Worm (Caenorhabditis elegans): Measurements from ENCODE around the gene C06G3.3.

- TF ChIP-seq unc-62 (GFP tag; optimal IDR thresholded peaks at IDR 0.05) (no peak), dpl-1 (GFP tag; optimal IDR thresholded peaks at IDR 0.05) (no peak), lir-1 (GFP tag; conservative IDR thresholded peaks at IDR 0.05) (no peak), ceh-100 (GFP tag; IDR thresholded peaks at IDR 0.05) (no peak)
Observed at ce11 chrIV:7009531-7009930, 26.4 kb upstream of the C06G3.3 start, which contains the start of gene C25A8.2.

All from whole organism, young adult.